Fruit fly (Drosophila melanogaster) whole organism, embryonic: Measurements from ENCODE around the gene CG7497.

Experiments
- ATbp ChIP-seq: fragments of 200-800 bp; sonication (Bioruptor generic); optimal IDR thresholded peaks from 2 replicates; lab custom pipeline; 2017; ENCODE audit warnings: missing biosample characterization, mild to moderate bottlenecking, missing genetic modification characterization, missing genetic modification reagents
- CG12155 ChIP-seq: fragments of 200-800 bp; sonication (Bioruptor generic); optimal IDR thresholded peaks from 3 replicates; lab custom pipeline; 2016; ENCODE audit warnings: missing biosample characterization, missing genetic modification characterization
- ci ChIP-seq: fragments of 200-800 bp; sonication (Bioruptor generic); IDR thresholded peaks from 3 replicates; pipeline ENCODE4 v1.3.6; 2022; ENCODE audit warnings: missing biosample characterization, missing genetic modification characterization
- rib ChIP-seq: fragments of 200-800 bp; sonication (Bioruptor generic); IDR thresholded peaks from 2 replicates; pipeline ENCODE4 v1.3.6; 2022; ENCODE audit warnings: missing biosample characterization, missing genetic modification characterization

DNA sequence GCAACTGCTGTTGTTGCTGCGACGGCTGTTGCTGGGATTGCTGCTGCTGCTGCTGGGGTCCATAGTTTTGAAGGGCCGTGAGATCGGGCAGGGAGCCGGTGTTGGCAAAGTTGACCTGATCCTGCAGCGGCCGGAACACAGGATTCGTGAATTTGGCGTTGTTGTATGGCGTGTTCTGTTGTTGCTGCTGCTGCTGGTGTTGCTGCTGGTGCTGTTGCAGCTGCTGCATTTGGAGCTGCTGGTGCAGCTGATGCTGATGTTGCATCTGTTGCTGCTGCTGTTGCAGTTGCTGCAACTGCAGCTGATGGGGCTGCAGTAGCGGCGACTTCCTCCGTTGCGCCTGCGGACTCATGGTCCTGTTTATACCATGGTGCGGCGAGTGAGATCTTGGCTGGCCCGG is 30.4 kb downstream of the CG7497 start:
- TF ChIP-seq CG12155 (GFP tag; lab: Kevin White, UChicago): no peak
- TF ChIP-seq rib: no peak
- no peak for TF ChIP-seq ci (GFP tag; lab: Robert Waterston, UW)
- no peak for TF ChIP-seq ATbp (GFP tag; lab: Kevin White, UChicago)
